Worm (Caenorhabditis elegans): ENCODE measurements around the gene C39D10.2.

DNA sequence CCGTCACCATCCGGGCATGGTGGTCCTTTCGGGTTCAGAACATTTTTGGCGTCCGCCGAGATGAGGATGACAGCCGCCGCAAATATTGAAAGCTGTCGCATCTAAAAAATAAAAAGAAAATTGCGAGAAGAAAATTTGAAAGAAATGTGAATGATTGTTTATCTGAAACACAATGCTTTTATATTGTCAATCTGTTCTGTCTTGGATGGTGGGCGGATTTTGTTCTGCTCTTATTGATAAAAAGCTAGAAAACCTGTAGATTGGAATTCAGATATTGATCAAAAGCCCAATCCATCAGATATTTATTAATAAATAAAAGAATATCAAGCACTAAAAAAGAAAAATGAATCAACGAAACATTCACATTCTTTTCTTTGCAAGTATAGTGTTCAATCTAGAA is 24.8 kb downstream of the C39D10.2 start, which contains the start of gene C39D10.7:
- TF ChIP-seq W03F9.2 (tag; optimal IDR thresholded peaks at IDR 0.05) (no peak), dao-5 (tag; optimal IDR thresholded peaks at IDR 0.05) (no peak), him-1 (tag; optimal IDR thresholded peaks at IDR 0.05) (no peak)
